Fruit fly (Drosophila melanogaster) whole organism, embryonic: Measurements from ENCODE around the gene gammaTub37C.

Source experiments
- ATbp ChIP-seq: fragments of 200-800 bp; sonication (Bioruptor generic); optimal IDR thresholded peaks from 2 replicates; lab custom pipeline; 2017; ENCODE audit warnings: missing biosample characterization, mild to moderate bottlenecking, missing genetic modification characterization, missing genetic modification reagents
- Adf1 ChIP-seq: fragments of 200-800 bp; sonication (Bioruptor generic); IDR thresholded peaks from 2 replicates; pipeline ENCODE4 v1.3.6; 2022; ENCODE audit warnings: missing biosample characterization, missing genetic modification characterization
- C15 ChIP-seq: fragments of 200-800 bp; sonication (Bioruptor generic); IDR thresholded peaks from 3 replicates; pipeline ENCODE4 v1.3.6; 2022; ENCODE audit warnings: missing biosample characterization, missing genetic modification characterization
- CG10959 ChIP-seq: fragments of 200-800 bp; sonication (Bioruptor generic); IDR thresholded peaks from 2 replicates; pipeline ENCODE4 v1.3.6; 2022; ENCODE audit warnings: missing biosample characterization, missing genetic modification characterization
- CG11085 ChIP-seq: fragments of 200-800 bp; sonication (Bioruptor generic); IDR thresholded peaks from 2 replicates; pipeline ENCODE4 v1.3.6; 2022; ENCODE audit warnings: missing biosample characterization, missing genetic modification characterization
- CG11247 ChIP-seq: fragments of 200-800 bp; sonication (Bioruptor generic); IDR thresholded peaks from 2 replicates; pipeline ENCODE4 v1.3.6; 2022; ENCODE audit warnings: missing biosample characterization, missing genetic modification characterization
- CG11456 ChIP-seq: fragments of 200-800 bp; sonication (Bioruptor generic); IDR thresholded peaks from 3 replicates; pipeline ENCODE4 v1.3.6; 2022; ENCODE audit warnings: missing biosample characterization, missing genetic modification characterization
- CG11723 ChIP-seq: fragments of 200-800 bp; sonication (Bioruptor generic); optimal IDR thresholded peaks from 2 replicates; lab custom pipeline; 2017; ENCODE audit warnings: missing biosample characterization, mild to moderate bottlenecking, missing genetic modification characterization
- CG12071 ChIP-seq: fragments of 200-800 bp; sonication (Bioruptor generic); optimal IDR thresholded peaks from 3 replicates; lab custom pipeline; 2018; ENCODE audit warnings: missing biosample characterization, mild to moderate bottlenecking, missing genetic modification characterization
- CG17186 ChIP-seq: fragments of 200-800 bp; sonication (Bioruptor generic); optimal IDR thresholded peaks from 3 replicates; lab custom pipeline; 2017; ENCODE audit warnings: missing biosample characterization, missing genetic modification reagents, missing genetic modification characterization
- CG17361 ChIP-seq: fragments of 200-800 bp; sonication (Bioruptor generic); IDR thresholded peaks from 3 replicates; pipeline ENCODE4 v1.3.6; 2022; ENCODE audit warnings: missing biosample characterization, missing genetic modification characterization
- CG31224 ChIP-seq: fragments of 200-800 bp; sonication (Bioruptor generic); IDR thresholded peaks from 2 replicates; pipeline ENCODE4 v1.3.6; 2022; ENCODE audit warnings: missing biosample characterization, missing genetic modification characterization
- CG32772 ChIP-seq: fragments of 200-800 bp; sonication (Bioruptor generic); IDR thresholded peaks from 2 replicates; pipeline ENCODE4 v1.3.6; 2022; ENCODE audit warnings: missing biosample characterization, missing genetic modification characterization
- CG3281 ChIP-seq: fragments of 200-800 bp; sonication (Bioruptor generic); optimal IDR thresholded peaks from 3 replicates; lab custom pipeline; 2017; ENCODE audit warnings: missing biosample characterization, mild to moderate bottlenecking, missing genetic modification characterization
- CG3407 ChIP-seq: fragments of 200-800 bp; sonication (Bioruptor generic); optimal IDR thresholded peaks from 2 replicates; lab custom pipeline; 2018; ENCODE audit warnings: missing biosample characterization, mild to moderate bottlenecking, missing genetic modification characterization
- CG34422 ChIP-seq: fragments of 200-800 bp; sonication (Bioruptor generic); IDR thresholded peaks from 3 replicates; pipeline ENCODE4 v1.3.6; 2022; ENCODE audit warnings: missing biosample characterization, missing genetic modification characterization
- CG6683 ChIP-seq: fragments of 200-800 bp; sonication (Bioruptor generic); optimal IDR thresholded peaks from 2 replicates; lab custom pipeline; 2017; ENCODE audit warnings: missing biosample characterization, mild to moderate bottlenecking, missing genetic modification characterization, missing genetic modification reagents
- CG7556 ChIP-seq: fragments of 200-800 bp; sonication (Bioruptor generic); optimal IDR thresholded peaks from 2 replicates; lab custom pipeline; 2017; ENCODE audit warnings: missing biosample characterization, mild to moderate bottlenecking, missing genetic modification characterization
- CG8290 ChIP-seq, 3 experiments: fragments of 200-800 bp; sonication (Bioruptor generic); optimal IDR thresholded peaks; 2 replicates each; lab custom pipeline; 2016 to 2019; ENCODE audit warnings: missing biosample characterization in 3 of 3, missing genetic modification characterization in 3 of 3, mild to moderate bottlenecking in 2 of 3, moderate library complexity in 1 of 3
- CG9817 ChIP-seq: fragments of 200-800 bp; sonication (Bioruptor generic); optimal IDR thresholded peaks from 2 replicates; lab custom pipeline; 2018; ENCODE audit warnings: missing biosample characterization, mild to moderate bottlenecking, missing genetic modification characterization, moderate library complexity
- Camta ChIP-seq: fragments of 200-800 bp; sonication (Bioruptor generic); optimal IDR thresholded peaks from 2 replicates; lab custom pipeline; 2016; ENCODE audit warnings: missing biosample characterization, missing genetic modification characterization
- Chrac-16 ChIP-seq: fragments of 200-800 bp; sonication (Bioruptor generic); optimal IDR thresholded peaks from 3 replicates; lab custom pipeline; 2016; ENCODE audit warnings: missing biosample characterization, missing genetic modification characterization
- D19B ChIP-seq: fragments of 200-800 bp; sonication (Bioruptor generic); optimal IDR thresholded peaks from 2 replicates; lab custom pipeline; 2017; ENCODE audit warnings: missing biosample characterization, mild to moderate bottlenecking, missing genetic modification characterization
- Dfd ChIP-seq, 2 experiments: fragments of >200 bp; optimal IDR thresholded peaks; 2 replicates each; lab custom pipeline; 2017; ENCODE audit warnings: missing biosample characterization in 2 of 2, missing genetic modification characterization in 2 of 2
- Drgx ChIP-seq: fragments of 200-800 bp; sonication (Bioruptor generic); IDR thresholded peaks from 2 replicates; pipeline ENCODE4 v1.3.6; 2022; ENCODE audit warnings: missing biosample characterization, missing genetic modification characterization
- E2f2 ChIP-seq: fragments of 200-800 bp; sonication (Bioruptor generic); IDR thresholded peaks from 2 replicates; pipeline ENCODE4 v1.3.6; 2022; ENCODE audit warnings: missing biosample characterization, missing genetic modification characterization
- GATAe ChIP-seq: fragments of 200-800 bp; sonication (Bioruptor generic); conservative IDR thresholded peaks from 2 replicates; pipeline ENCODE4 v1.3.6; 2022; ENCODE audit warnings: missing biosample characterization, missing genetic modification characterization
- Lhr ChIP-seq: fragments of 200-800 bp; sonication (Bioruptor generic); optimal IDR thresholded peaks from 3 replicates; lab custom pipeline; 2017; ENCODE audit warnings: mild to moderate bottlenecking, missing biosample characterization, missing genetic modification reagents, missing genetic modification characterization
- Nf-YA ChIP-seq: fragments of 200-800 bp; sonication (Bioruptor generic); IDR thresholded peaks from 2 replicates; pipeline ENCODE4 v1.3.6; 2022; ENCODE audit warnings: missing biosample characterization, missing genetic modification characterization
- Spps ChIP-seq: fragments of 200-800 bp; sonication (Bioruptor generic); optimal IDR thresholded peaks from 2 replicates; lab custom pipeline; 2018; ENCODE audit warnings: missing biosample characterization, mild to moderate bottlenecking, missing genetic modification characterization
- Ssrp ChIP-seq: fragments of 200-800 bp; sonication (Bioruptor generic); optimal IDR thresholded peaks from 2 replicates; lab custom pipeline; 2018; ENCODE audit warnings: missing biosample characterization, mild to moderate bottlenecking, missing genetic modification characterization, moderate library complexity
- ap ChIP-seq: fragments of 200-800 bp; sonication (Bioruptor generic); IDR thresholded peaks from 2 replicates; pipeline ENCODE4 v1.3.6; 2022; ENCODE audit warnings: missing biosample characterization, missing genetic modification characterization
- caup ChIP-seq: fragments of 200-800 bp; sonication (Bioruptor generic); optimal IDR thresholded peaks from 3 replicates; lab custom pipeline; 2017; ENCODE audit warnings: missing biosample characterization, mild to moderate bottlenecking, missing genetic modification characterization, moderate library complexity; ENCODE audit not compliant: severe bottlenecking
- dimm ChIP-seq: fragments of 200-800 bp; sonication (Bioruptor generic); IDR thresholded peaks from 2 replicates; pipeline ENCODE4 v1.3.6; 2022; ENCODE audit warnings: missing biosample characterization, missing genetic modification characterization
- fu2 ChIP-seq: fragments of 200-800 bp; sonication (Bioruptor generic); optimal IDR thresholded peaks from 2 replicates; lab custom pipeline; 2016; ENCODE audit warnings: missing biosample characterization, missing genetic modification characterization
- gt ChIP-seq: fragments of 200-800 bp; sonication (Bioruptor generic); IDR thresholded peaks from 2 replicates; pipeline ENCODE4 v1.3.6; 2022; ENCODE audit warnings: missing biosample characterization, missing genetic modification characterization
- kah ChIP-seq: fragments of 200-800 bp; sonication (Bioruptor generic); optimal IDR thresholded peaks from 2 replicates; lab custom pipeline; 2018; ENCODE audit warnings: missing biosample characterization, mild to moderate bottlenecking, missing genetic modification characterization
- klu ChIP-seq: fragments of 200-800 bp; sonication (Bioruptor generic); IDR thresholded peaks from 2 replicates; pipeline ENCODE4 v1.3.6; 2022; ENCODE audit warnings: missing biosample characterization, missing genetic modification characterization
- kni ChIP-seq: fragments of 200-800 bp; sonication (Bioruptor generic); optimal IDR thresholded peaks from 3 replicates; lab custom pipeline; 2017; ENCODE audit warnings: mild to moderate bottlenecking, missing biosample characterization, missing genetic modification reagents, missing genetic modification characterization
- luna ChIP-seq: fragments of 200-800 bp; sonication (Bioruptor generic); optimal IDR thresholded peaks from 2 replicates; lab custom pipeline; 2016; ENCODE audit warnings: missing biosample characterization, missing genetic modification characterization
- nerfin-1 ChIP-seq: fragments of 200-800 bp; sonication (Bioruptor generic); optimal IDR thresholded peaks from 3 replicates; lab custom pipeline; 2019; ENCODE audit warnings: missing biosample characterization, mild to moderate bottlenecking, missing genetic modification characterization, moderate library complexity
- pb ChIP-seq: fragments of 200-800 bp; sonication (Bioruptor generic); optimal IDR thresholded peaks from 3 replicates; lab custom pipeline; 2016; ENCODE audit warnings: missing biosample characterization, missing genetic modification characterization
- pita ChIP-seq: fragments of 200-800 bp; sonication (Bioruptor generic); optimal IDR thresholded peaks from 2 replicates; lab custom pipeline; 2017; ENCODE audit warnings: missing biosample characterization, mild to moderate bottlenecking, missing genetic modification characterization
- pum ChIP-seq: fragments of 200-800 bp; sonication (Bioruptor generic); optimal IDR thresholded peaks from 2 replicates; lab custom pipeline; 2016; ENCODE audit warnings: missing biosample characterization, missing genetic modification characterization
- salm ChIP-seq: fragments of 200-800 bp; sonication (Bioruptor generic); optimal IDR thresholded peaks from 2 replicates; lab custom pipeline; 2018; ENCODE audit warnings: missing biosample characterization, mild to moderate bottlenecking, missing genetic modification characterization
- shn ChIP-seq: fragments of 200-800 bp; sonication (Bioruptor generic); optimal IDR thresholded peaks from 3 replicates; lab custom pipeline; 2016; ENCODE audit warnings: missing biosample characterization, missing genetic modification characterization
- ssp ChIP-seq: fragments of 200-800 bp; sonication (Bioruptor generic); IDR thresholded peaks from 2 replicates; pipeline ENCODE4 v1.3.6; 2022; ENCODE audit warnings: missing biosample characterization, missing genetic modification characterization
- unc-4 ChIP-seq: fragments of 200-800 bp; sonication (Bioruptor generic); IDR thresholded peaks from 2 replicates; pipeline ENCODE4 v1.3.6; 2022; ENCODE audit warnings: missing biosample characterization, missing genetic modification characterization; ENCODE audit not compliant: partially characterized antibody
- wor ChIP-seq: fragments of 200-800 bp; sonication (Bioruptor generic); IDR thresholded peaks from 2 replicates; pipeline ENCODE4 v1.3.6; 2022; ENCODE audit warnings: missing biosample characterization, missing genetic modification characterization
- zen ChIP-seq: fragments of 200-800 bp; sonication (Bioruptor generic); optimal IDR thresholded peaks from 3 replicates; lab custom pipeline; 2018; ENCODE audit warnings: missing biosample characterization, mild to moderate bottlenecking, missing genetic modification characterization, moderate library complexity

The gammaTub37C gene

dm6 chr2L:19196443-19197044 lies 11.0 kb upstream of the gammaTub37C start (continued):
- TF ChIP-seq ATbp (GFP tag; lab: Kevin White, UChicago) (peak; percentile 40), kni (GFP tag; lab: Kevin White, UChicago) (no peak), Lhr (peak; percentile 27), CG3407 (peak; percentile 53), pita (no peak), CG6683 (peak; percentile 22), ap (peak; percentile 44), CG12071 (GFP tag; lab: Kevin White, UChicago) (no peak), salm (tag; lab: Kevin White, UChicago) (peak; percentile 28), pb (GFP tag; lab: Kevin White, UChicago) (peak; percentile 42), CG34422 (GFP tag; lab: Robert Waterston, UW) (peak; percentile 65; the same call in 2 of the 3 replicates), CG9817 (tag; lab: Kevin White, UChicago) (no peak), Nf-YA (GFP tag; lab: Robert Waterston, UW) (0 out of 2 replicates have a peak, but pooled peaks have one; percentile 10), CG17361 (GFP tag; lab: Robert Waterston, UW) (peak; percentile 62), CG32772 (GFP tag; lab: Robert Waterston, UW) (peak; percentile 69), CG10959 (peak; percentile 79), klu (GFP tag; lab: Robert Waterston, UW) (no peak), CG11723 (GFP tag; lab: Kevin White, UChicago) (peak; percentile 33), pum (peak; percentile 46), C15 (GFP tag; lab: Robert Waterston, UW) (no peak), unc-4 (no peak), wor (peak; percentile 51), Camta (GFP tag; lab: Kevin White, UChicago) (peak; percentile 34), D19B (GFP tag; lab: Kevin White, UChicago) (no peak), fu2 (GFP tag; lab: Kevin White, UChicago) (no peak), kah (GFP tag; lab: Kevin White, UChicago) (no peak), Drgx (GFP tag; lab: Robert Waterston, UW) (peak; percentile 65), Spps (tag; lab: Kevin White, UChicago) (peak; percentile 53), CG8290 (GFP tag; optimal IDR thresholded peaks at IDR 0.05; lab: Kevin White, UChicago) (no peak), CG8290 (tag; optimal IDR thresholded peaks at IDR 0.05; lab: Kevin White, UChicago) (peak in 1 of 2 experiments; percentile 43), GATAe (GFP tag; lab: Robert Waterston, UW) (no peak), ssp (GFP tag; lab: Robert Waterston, UW) (peak; percentile 54), zen (tag; lab: Kevin White, UChicago) (peak; percentile 28), shn (GFP tag; lab: Kevin White, UChicago) (no peak), Chrac-16 (peak; percentile 51), CG7556 (peak; percentile 54), Ssrp (peak; percentile 51), CG3281 (GFP tag; lab: Kevin White, UChicago) (peak; percentile 1), CG11085 (GFP tag; lab: Robert Waterston, UW) (no peak), caup (GFP tag; lab: Kevin White, UChicago) (no peak), luna (GFP tag; lab: Kevin White, UChicago) (no peak), CG11247 (peak; percentile 34; the same call in 1 of the 2 replicates), CG11456 (GFP tag; lab: Robert Waterston, UW) (no peak), CG17186 (GFP tag; lab: Kevin White, UChicago) (no peak), Adf1 (GFP tag; lab: Robert Waterston, UW) (no peak), E2f2 (GFP tag; lab: Robert Waterston, UW) (peak; percentile 45; the same call in 1 of the 2 replicates), Dfd (GFP tag; optimal IDR thresholded peaks at IDR 0.05; lab: Kevin White, UChicago) (no peak), gt (0 out of 2 replicates have a peak, but pooled peaks have one; percentile 30), dimm (GFP tag; lab: Robert Waterston, UW) (peak; percentile 75), CG31224 (GFP tag; lab: Robert Waterston, UW) (0 out of 2 replicates have a peak, but pooled peaks have one; percentile 9), nerfin-1 (tag; lab: Kevin White, UChicago) (peak; percentile 92)
